Fruit fly (Drosophila melanogaster): ENCODE measurements around the gene mRpS22.
A peak's percentile ranks its signal among the peaks of the same experiment; 100 is the strongest.

Gene mRpS22

dm6 chr3R:27948421-27948906 is 31.8 kb downstream of the mRpS22 start, which contains the start of gene Gp93 (continued):
- TF ChIP-seq CG1792 (GFP tag; optimal IDR thresholded peaks at IDR 0.05): no peak
- no peak for TF ChIP-seq sima (GFP tag; optimal IDR thresholded peaks at IDR 0.05)
- no peak for TF ChIP-seq CG12769 (tag; optimal IDR thresholded peaks at IDR 0.05)
- TF ChIP-seq crp (GFP tag; optimal IDR thresholded peaks at IDR 0.05): no peak
- no peak for TF ChIP-seq oc (tag; optimal IDR thresholded peaks at IDR 0.05)
- peak; percentile 35 for TF ChIP-seq tx (GFP tag; optimal IDR thresholded peaks at IDR 0.05)
- TF ChIP-seq chif (GFP tag; optimal IDR thresholded peaks at IDR 0.05): peak; percentile 28 to 36
- peak; percentile 55 for TF ChIP-seq CG7556 (GFP tag; optimal IDR thresholded peaks at IDR 0.05)
- TF ChIP-seq Atf3 (GFP tag; optimal IDR thresholded peaks at IDR 0.05): peak; percentile 9
- no peak for TF ChIP-seq ash1 (GFP tag; optimal IDR thresholded peaks at IDR 0.05)
- no peak for TF ChIP-seq jigr1 (GFP tag; IDR thresholded peaks at IDR 0.05)
- TF ChIP-seq CG33557 (GFP tag; optimal IDR thresholded peaks at IDR 0.05): peak; percentile 45
- TF ChIP-seq MBD-R2 (GFP tag; IDR thresholded peaks at IDR 0.05): peak; percentile 48
- TF ChIP-seq Hr3 (GFP tag; optimal IDR thresholded peaks at IDR 0.05): peak; percentile 58
- TF ChIP-seq CG13287 (GFP tag; IDR thresholded peaks at IDR 0.05; ENCODE audit: partially characterized antibody): peak; percentile 47; the same call in 1 of the 2 replicates
- TF ChIP-seq sens-2 (GFP tag; IDR thresholded peaks at IDR 0.05): no peak; the same call in 1 of the 2 replicates
- no peak for TF ChIP-seq nerfin-2 (GFP tag; IDR thresholded peaks at IDR 0.05; ENCODE audit: partially characterized antibody)
- TF ChIP-seq CG14441 (GFP tag; IDR thresholded peaks at IDR 0.05): peak; percentile 66
- TF ChIP-seq CG16779 (GFP tag; IDR thresholded peaks at IDR 0.05): no peak
- no peak for TF ChIP-seq CG10274 (GFP tag; optimal IDR thresholded peaks at IDR 0.05)
- TF ChIP-seq Six4 (GFP tag; optimal IDR thresholded peaks at IDR 0.05): peak; percentile 51
- TF ChIP-seq ci (GFP tag; IDR thresholded peaks at IDR 0.05): peak; percentile 76; the same call in 2 of the 3 replicates
- TF ChIP-seq H15 (GFP tag; IDR thresholded peaks at IDR 0.05): peak; percentile 45; the same call in 1 of the 3 replicates
- peak; percentile 67 for TF ChIP-seq CG13775 (GFP tag; optimal IDR thresholded peaks at IDR 0.05)
- TF ChIP-seq dmrt99B (tag; optimal IDR thresholded peaks at IDR 0.05): no peak
- TF ChIP-seq CG6791 (GFP tag; IDR thresholded peaks at IDR 0.05; ENCODE audit: partially characterized antibody): no peak
- TF ChIP-seq usp (GFP tag; optimal IDR thresholded peaks at IDR 0.05): no peak
- peak; percentile 53 for TF ChIP-seq CG10462 (GFP tag; optimal IDR thresholded peaks at IDR 0.05)
- no peak for TF ChIP-seq C15 (GFP tag; IDR thresholded peaks at IDR 0.05)
- TF ChIP-seq pita (GFP tag; optimal IDR thresholded peaks at IDR 0.05): no peak
- no peak for TF ChIP-seq D19A (tag; optimal IDR thresholded peaks at IDR 0.05)
- peak; percentile 76 for TF ChIP-seq Xrp1 (GFP tag; IDR thresholded peaks at IDR 0.05)
- TF ChIP-seq fu2 (GFP tag; optimal IDR thresholded peaks at IDR 0.05): no peak
- TF ChIP-seq Bteb2 (GFP tag; optimal IDR thresholded peaks at IDR 0.05): peak; percentile 48
- peak; percentile 4 for TF ChIP-seq HmgD (GFP tag; optimal IDR thresholded peaks at IDR 0.05)
- TF ChIP-seq Max (GFP tag; optimal IDR thresholded peaks at IDR 0.05): no peak
- TF ChIP-seq HmgZ (tag; optimal IDR thresholded peaks at IDR 0.05): peak; percentile 48
- TF ChIP-seq tgo (GFP tag; IDR thresholded peaks at IDR 0.05): peak; percentile 71; the same call in 2 of the 3 replicates
- TF ChIP-seq nerfin-1 (tag; optimal IDR thresholded peaks at IDR 0.05): no peak
- TF ChIP-seq hkb (optimal IDR thresholded peaks at IDR 0.05): no peak
- TF ChIP-seq hkb (GFP tag; IDR thresholded peaks at IDR 0.05): no peak
- no peak for TF ChIP-seq CG9876 (GFP tag; optimal IDR thresholded peaks at IDR 0.05)
- peak; percentile 62 for TF ChIP-seq Oli (tag; optimal IDR thresholded peaks at IDR 0.05)
- TF ChIP-seq CG1602 (GFP tag; optimal IDR thresholded peaks at IDR 0.05): peak; percentile 68
- TF ChIP-seq gem (tag; optimal IDR thresholded peaks at IDR 0.05): no peak
- TF ChIP-seq CG2199 (GFP tag; IDR thresholded peaks at IDR 0.05): no peak
- peak; percentile 12 for TF ChIP-seq slou (GFP tag; optimal IDR thresholded peaks at IDR 0.05)
- peak; percentile 59 for TF ChIP-seq unpg (GFP tag; optimal IDR thresholded peaks at IDR 0.05)
- no peak for TF ChIP-seq Sox100B (GFP tag; optimal IDR thresholded peaks at IDR 0.05)
- peak; percentile 31 for TF ChIP-seq tin (GFP tag; optimal IDR thresholded peaks at IDR 0.05)
- TF ChIP-seq pb (GFP tag; optimal IDR thresholded peaks at IDR 0.05): no peak
- no peak for TF ChIP-seq crc (GFP tag; optimal IDR thresholded peaks at IDR 0.05)

All from whole organism, embryonic.